Fruit fly (Drosophila melanogaster): ENCODE data around the gene gogo.

dm6 chr3L:20240753-20241152 is 54.2 kb downstream of the gogo start, which contains the start of gene Clc:
- TF ChIP-seq CG33017 (tag; optimal IDR thresholded peaks at IDR 0.05) (no peak), pad (GFP tag; optimal IDR thresholded peaks at IDR 0.05) (no peak), CG5204 (GFP tag; optimal IDR thresholded peaks at IDR 0.05) (no peak), cic (GFP tag; optimal IDR thresholded peaks at IDR 0.05) (no peak), CG14711 (tag; optimal IDR thresholded peaks at IDR 0.05) (no peak), CG7045 (GFP tag; optimal IDR thresholded peaks at IDR 0.05) (no peak), CG1620 (GFP tag; optimal IDR thresholded peaks at IDR 0.05) (no peak), CG7101 (tag; optimal IDR thresholded peaks at IDR 0.05) (no peak), Clk (GFP tag; optimal IDR thresholded peaks at IDR 0.05) (no peak), cnc (optimal IDR thresholded peaks at IDR 0.05) (no peak), kay (GFP tag; ENCODE audit: borderline replicate concordance) (no peak), toe (GFP tag; optimal IDR thresholded peaks at IDR 0.05) (no peak), Hr96 (GFP tag; optimal IDR thresholded peaks at IDR 0.05) (no peak)

Measured in whole organism, adult.